Worm (Caenorhabditis elegans) whole organism, L3 larva: Measurements from ENCODE around the gene srw-63.

Experiments used
- ama-1 ChIP-seq: fragments of 150-350 bp; optimal IDR thresholded peaks from 2 replicates; lab custom pipeline; 2018
- nhr-28 ChIP-seq: fragments of 150-350 bp; optimal IDR thresholded peaks from 2 replicates; lab custom pipeline; 2014; ENCODE audit warnings: missing biosample characterization, missing genetic modification characterization
- ztf-11 ChIP-seq: fragments of 150-350 bp; optimal IDR thresholded peaks from 2 replicates; lab custom pipeline; 2014; ENCODE audit warnings: missing biosample characterization, missing genetic modification characterization

DNA sequence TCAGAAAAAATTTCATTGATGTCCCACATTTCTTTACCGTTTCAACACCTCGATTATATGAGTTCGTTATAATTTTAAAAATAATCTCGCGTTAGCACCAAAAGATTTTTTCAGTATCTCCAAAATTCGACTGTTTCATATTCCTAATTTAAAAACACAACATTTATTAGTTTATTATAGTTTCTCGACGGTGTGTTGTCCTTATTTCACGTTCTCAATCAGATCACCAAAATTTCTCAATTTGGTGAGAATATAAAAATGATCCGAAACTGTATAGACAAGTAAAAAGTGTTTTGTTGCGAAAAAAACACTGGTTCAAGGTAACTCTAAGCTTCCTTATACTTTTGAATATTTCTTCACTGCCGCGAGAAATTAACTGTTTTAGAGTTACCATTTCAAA is 7.0 kb downstream of the srw-63 start:
- no peak for TF ChIP-seq ama-1 (lab: Kevin White, UChicago)
- no peak for TF ChIP-seq nhr-28
- no peak for TF ChIP-seq ztf-11
